Worm (Caenorhabditis elegans): ENCODE results near the gene srg-16.

srg-16 gene

ce11 chrII:12494067-12494477 lies 27.1 kb downstream of the srg-16 start:
- TF ChIP-seq unc-62 (GFP tag; optimal IDR thresholded peaks at IDR 0.05), result no peak

- no peak for TF ChIP-seq unc-62 (GFP tag; optimal IDR thresholded peaks at IDR 0.05)
Measured at ce11 chrII:12494556-12495131, 27.7 kb downstream of the srg-16 start, which contains the start of gene col-85. col-85 (minus strand) TSS chrII:12495095.

ce11 chrII:12496981-12497380 lies 30.0 kb downstream of the srg-16 start, which contains the start of gene T21B4.3:
T21B4.3 (minus strand) TSS chrII:12497081.
- no peak for TF ChIP-seq unc-62 (GFP tag; optimal IDR thresholded peaks at IDR 0.05)

- no peak for TF ChIP-seq unc-62 (GFP tag; optimal IDR thresholded peaks at IDR 0.05)
Measured at ce11 chrII:12499969-12500368, 33.0 kb downstream of the srg-16 start.

- no peak for TF ChIP-seq unc-62 (GFP tag; optimal IDR thresholded peaks at IDR 0.05)
Measured at ce11 chrII:12502784-12503183, 35.9 kb downstream of the srg-16 start, which contains the start of gene ador-1. ador-1 (minus strand) TSS chrII:12502884.

- TF ChIP-seq unc-62 (GFP tag; optimal IDR thresholded peaks at IDR 0.05), result no peak
Measured at ce11 chrII:12506511-12506910, 39.6 kb downstream of the srg-16 start.

ce11 chrII:12507038-12507437 lies 40.1 kb downstream of the srg-16 start, which contains the start of gene srh-68:
srh-68 (plus strand) TSS chrII:12507338.
- TF ChIP-seq unc-62 (GFP tag; optimal IDR thresholded peaks at IDR 0.05), result no peak

ce11 chrII:12508650-12509049 lies 41.7 kb downstream of the srg-16 start, which contains the start of gene srh-67:
srh-67 (plus strand) TSS chrII:12508950.
- no peak for TF ChIP-seq unc-62 (GFP tag; optimal IDR thresholded peaks at IDR 0.05)

ce11 chrII:12511866-12512265 lies 44.9 kb downstream of the srg-16 start, which contains the start of gene srh-73:
srh-73 (plus strand) TSS chrII:12512166.
- no peak for TF ChIP-seq unc-62 (GFP tag; optimal IDR thresholded peaks at IDR 0.05)

- TF ChIP-seq unc-62 (GFP tag; optimal IDR thresholded peaks at IDR 0.05), result no peak
Measured at ce11 chrII:12514620-12515019, 47.7 kb downstream of the srg-16 start, which contains the start of gene srh-69. srh-69 (minus strand) TSS chrII:12514720.

ce11 chrII:12516313-12516712 lies 49.4 kb downstream of the srg-16 start, which contains the start of gene srh-61:
srh-61 (minus strand) TSS chrII:12516413.
- no peak for TF ChIP-seq unc-62 (GFP tag; optimal IDR thresholded peaks at IDR 0.05)

- TF ChIP-seq unc-62 (GFP tag; optimal IDR thresholded peaks at IDR 0.05), result no peak
Measured at ce11 chrII:12518008-12518407, 51.1 kb downstream of the srg-16 start.

ce11 chrII:12518809-12519344 lies 51.9 kb downstream of the srg-16 start, which contains the start of gene srh-70:
srh-70 (minus strand) TSS chrII:12518859.
- TF ChIP-seq unc-62 (GFP tag; optimal IDR thresholded peaks at IDR 0.05), result no peak
